Worm (Caenorhabditis elegans): ENCODE data around the gene R13A5.11.

The R13A5.11 gene

ce11 chrIII:7593285-7593928, at the start of gene R13A5.11:
Gene R13A5.11 (minus strand): TSS chrIII:7593335.
- TF ChIP-seq unc-42 (tag; optimal IDR thresholded peaks at IDR 0.05) (peak; percentile 19), dve-1 (tag; optimal IDR thresholded peaks at IDR 0.05) (peak; percentile 99), che-1 (tag; optimal IDR thresholded peaks at IDR 0.05) (no peak), ref-2 (tag; optimal IDR thresholded peaks at IDR 0.05) (no peak)

DNA sequence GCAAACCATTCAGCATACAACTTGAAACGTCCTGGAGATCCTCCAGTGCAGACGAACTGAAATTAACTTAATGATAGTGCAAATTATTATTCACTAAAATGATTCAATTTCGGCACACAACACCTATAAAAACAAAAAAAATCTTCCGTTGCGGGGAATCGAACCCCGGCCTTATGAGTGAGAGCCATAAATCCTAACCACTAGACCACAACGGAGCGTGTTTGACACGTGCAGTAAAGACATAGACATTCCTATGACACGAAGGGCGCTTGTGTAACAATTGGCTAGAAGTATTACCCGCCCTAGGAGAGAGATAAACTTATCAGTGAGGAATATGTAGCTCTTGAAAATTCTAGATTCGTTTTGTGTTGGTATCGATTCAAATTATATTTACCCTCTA, 48.9 kb upstream of the R13A5.11 start:
- TF ChIP-seq unc-86 (tag; optimal IDR thresholded peaks at IDR 0.05) (no peak), tbx-7 (tag; optimal IDR thresholded peaks at IDR 0.05) (no peak), eyg-1 (tag; optimal IDR thresholded peaks at IDR 0.05) (no peak), K09A11.1 (tag; optimal IDR thresholded peaks at IDR 0.05; ENCODE audit: insufficient read depth) (no peak), K02D7.2 (tag; optimal IDR thresholded peaks at IDR 0.05) (no peak), ref-2 (tag; optimal IDR thresholded peaks at IDR 0.05) (no peak), che-1 (tag; optimal IDR thresholded peaks at IDR 0.05) (peak; percentile 17), sox-2 (GFP tag; IDR thresholded peaks at IDR 0.05) (peak; percentile 43; the same call in 1 of the 2 replicates), odd-2 (tag; optimal IDR thresholded peaks at IDR 0.05) (no peak), nfya-1 (tag; optimal IDR thresholded peaks at IDR 0.05) (no peak), C08G9.2 (tag; optimal IDR thresholded peaks at IDR 0.05) (no peak), ceh-9 (tag; optimal IDR thresholded peaks at IDR 0.05) (no peak), elt-4 (tag; optimal IDR thresholded peaks at IDR 0.05) (no peak), npax-4 (tag; optimal IDR thresholded peaks at IDR 0.05) (no peak), ceh-30 (tag; optimal IDR thresholded peaks at IDR 0.05) (no peak), pqm-1 (tag; optimal IDR thresholded peaks at IDR 0.05) (no peak), fkh-10 (GFP tag; optimal IDR thresholded peaks at IDR 0.05) (no peak), ets-4 (tag; optimal IDR thresholded peaks at IDR 0.05) (no peak), syd-9 (tag; optimal IDR thresholded peaks at IDR 0.05) (no peak), fax-1 (tag; optimal IDR thresholded peaks at IDR 0.05) (peak; percentile 1), dmd-4 (tag; optimal IDR thresholded peaks at IDR 0.05; ENCODE audit: borderline replicate concordance) (no peak), pha-2 (tag; optimal IDR thresholded peaks at IDR 0.05) (no peak), unc-55 (GFP tag; optimal IDR thresholded peaks at IDR 0.05) (no peak), sdc-2 (tag; optimal IDR thresholded peaks at IDR 0.05) (no peak), pros-1 (tag; optimal IDR thresholded peaks at IDR 0.05) (no peak), dve-1 (tag; optimal IDR thresholded peaks at IDR 0.05) (no peak), ceh-6 (GFP tag; optimal IDR thresholded peaks at IDR 0.05) (peak; percentile 44), hlh-6 (tag; optimal IDR thresholded peaks at IDR 0.05) (peak; percentile 24), ceh-19 (GFP tag; optimal IDR thresholded peaks at IDR 0.05) (peak; percentile 72), ztf-16 (tag; optimal IDR thresholded peaks at IDR 0.05) (no peak), ahr-1 (tag; optimal IDR thresholded peaks at IDR 0.05) (peak; percentile 47), ceh-18 (tag; optimal IDR thresholded peaks at IDR 0.05) (no peak), rnt-1 (tag; optimal IDR thresholded peaks at IDR 0.05) (peak; percentile 17), F13H6.1 (tag; optimal IDR thresholded peaks at IDR 0.05) (no peak), ceh-24 (tag; optimal IDR thresholded peaks at IDR 0.05) (no peak), sox-4 (tag; optimal IDR thresholded peaks at IDR 0.05) (peak; percentile 41), lin-11 (tag; optimal IDR thresholded peaks at IDR 0.05) (peak; percentile 21), pax-1 (tag; optimal IDR thresholded peaks at IDR 0.05) (no peak), unc-42 (tag; optimal IDR thresholded peaks at IDR 0.05) (no peak), C38D4.7 (GFP tag; optimal IDR thresholded peaks at IDR 0.05) (peak; percentile 36), nhr-232 (tag; optimal IDR thresholded peaks at IDR 0.05) (peak; percentile 5), ceh-2 (tag; optimal IDR thresholded peaks at IDR 0.05) (no peak), hlh-15 (tag; optimal IDR thresholded peaks at IDR 0.05) (no peak), ttx-3 (tag; optimal IDR thresholded peaks at IDR 0.05) (no peak), pag-3 (tag; optimal IDR thresholded peaks at IDR 0.05; ENCODE audit: borderline replicate concordance) (no peak), zip-5 (tag; optimal IDR thresholded peaks at IDR 0.05) (no peak), T23F11.4 (GFP tag; optimal IDR thresholded peaks at IDR 0.05) (peak; percentile 9), elt-2 (tag; optimal IDR thresholded peaks at IDR 0.05) (no peak), ama-1 (optimal IDR thresholded peaks at IDR 0.05) (no peak), ceh-45 (GFP tag; IDR thresholded peaks at IDR 0.05) (no peak)
